Worm (Caenorhabditis elegans) whole organism, late embryonic: Measurements from ENCODE around the gene F14F9.3.

Experiments used
- lin-11 ChIP-seq: fragments of 200-800 bp; sonication (Bioruptor generic); optimal IDR thresholded peaks from 2 replicates; lab custom pipeline; 2018; ENCODE audit warnings: mild to moderate bottlenecking, missing genetic modification characterization, missing compliant biosample characterization
- sdc-2 ChIP-seq: sonication (generic microtip); optimal IDR thresholded peaks from 2 replicates; lab custom pipeline; 2016; ENCODE audit warnings: missing genotype, missing genetic modification characterization, missing compliant biosample characterization
- sox-4 ChIP-seq: sonication (generic microtip); optimal IDR thresholded peaks from 2 replicates; lab custom pipeline; 2017; ENCODE audit warnings: mild to moderate bottlenecking, missing genetic modification characterization, inconsistent platforms, missing compliant biosample characterization

ce11 chrV:5169586-5169985 lies 31.6 kb downstream of the F14F9.3 start, which contains the start of gene srt-64:
- no peak for TF ChIP-seq sox-4 (tag; lab: Kevin White, UChicago)
- no peak for TF ChIP-seq sdc-2
- no peak for TF ChIP-seq lin-11 (tag; lab: Kevin White, UChicago)
